Fruit fly (Drosophila melanogaster) whole organism, adult: ENCODE measurements around the gene mRpL2.
A peak's percentile ranks its signal among the peaks of the same experiment; 100 is the strongest.

Experiments
- CG11617 ChIP-seq: fragments of 200-800 bp; sonication (Bioruptor generic); optimal IDR thresholded peaks from 2 replicates; lab custom pipeline; 2017; ENCODE audit warnings: mild to moderate bottlenecking, missing biosample characterization, missing genetic modification reagents, missing genetic modification characterization
- CG12768 ChIP-seq: fragments of 200-800 bp; sonication (Bioruptor generic); optimal IDR thresholded peaks from 2 replicates; lab custom pipeline; 2017; ENCODE audit warnings: missing biosample characterization, missing genetic modification characterization, mild to moderate bottlenecking, moderate library complexity, missing genetic modification reagents
- CG14711 ChIP-seq: fragments of 200-800 bp; sonication (Bioruptor generic); optimal IDR thresholded peaks from 2 replicates; lab custom pipeline; 2018; ENCODE audit warnings: missing biosample characterization, mild to moderate bottlenecking, missing genetic modification characterization, moderate library complexity
- CG1620 ChIP-seq: fragments of 200-800 bp; sonication (Bioruptor generic); optimal IDR thresholded peaks from 2 replicates; lab custom pipeline; 2016; ENCODE audit warnings: missing biosample characterization, missing genetic modification characterization
- CG33017 ChIP-seq: fragments of 200-800 bp; sonication (Bioruptor generic); optimal IDR thresholded peaks from 2 replicates; lab custom pipeline; 2018; ENCODE audit warnings: missing biosample characterization, mild to moderate bottlenecking, missing genetic modification characterization, moderate library complexity
- CG5204 ChIP-seq: fragments of 200-800 bp; sonication (Bioruptor generic); optimal IDR thresholded peaks from 2 replicates; lab custom pipeline; 2016; ENCODE audit warnings: missing biosample characterization, missing genetic modification characterization
- CG7045 ChIP-seq: fragments of 200-800 bp; sonication (Bioruptor generic); optimal IDR thresholded peaks from 2 replicates; lab custom pipeline; 2017; ENCODE audit warnings: missing biosample characterization, mild to moderate bottlenecking, missing genetic modification characterization
- CG7101 ChIP-seq: fragments of 200-800 bp; sonication (Bioruptor generic); optimal IDR thresholded peaks from 2 replicates; lab custom pipeline; 2018; ENCODE audit warnings: missing biosample characterization, mild to moderate bottlenecking, missing genetic modification characterization, moderate library complexity
- Clk ChIP-seq: fragments of 200-800 bp; sonication (Bioruptor generic); optimal IDR thresholded peaks from 2 replicates; lab custom pipeline; 2017; ENCODE audit warnings: missing biosample characterization, missing genetic modification characterization
- Crg-1 ChIP-seq: fragments of 200-800 bp; sonication (Bioruptor generic); optimal IDR thresholded peaks from 2 replicates; lab custom pipeline; 2016; ENCODE audit warnings: missing biosample characterization, missing genetic modification characterization
- Hr96 ChIP-seq: fragments of 200-800 bp; sonication (Bioruptor generic); optimal IDR thresholded peaks from 2 replicates; lab custom pipeline; 2016; ENCODE audit warnings: missing biosample characterization, missing genetic modification characterization
- Mnt ChIP-seq: fragments of 200-800 bp; sonication (Bioruptor generic); optimal IDR thresholded peaks from 2 replicates; lab custom pipeline; 2016; ENCODE audit warnings: missing biosample characterization, mild to moderate bottlenecking, missing genetic modification characterization
- bab1 ChIP-seq: fragments of 200-800 bp; sonication (Bioruptor generic); optimal IDR thresholded peaks from 3 replicates; lab custom pipeline; 2019; ENCODE audit warnings: missing biosample characterization, mild to moderate bottlenecking, missing genetic modification characterization, moderate library complexity
- cic ChIP-seq: fragments of 200-800 bp; sonication (Bioruptor generic); optimal IDR thresholded peaks from 2 replicates; lab custom pipeline; 2017; ENCODE audit warnings: missing biosample characterization, mild to moderate bottlenecking, missing genetic modification characterization, moderate library complexity
- cnc ChIP-seq, 2 experiments: fragments of >200 bp; optimal IDR thresholded peaks; 2 replicates each; lab custom pipeline; 2017
- kay ChIP-seq: fragments of 200-800 bp; sonication (Bioruptor generic); peaks from one replicate; lab custom pipeline; 2016; ENCODE audit warnings: missing biosample characterization, missing genetic modification characterization, borderline replicate concordance
- ovo ChIP-seq: fragments of 200-800 bp; sonication (Bioruptor generic); optimal IDR thresholded peaks from 2 replicates; lab custom pipeline; 2016; ENCODE audit warnings: missing biosample characterization, missing genetic modification characterization
- pad ChIP-seq: fragments of 200-800 bp; sonication (Bioruptor generic); optimal IDR thresholded peaks from 3 replicates; lab custom pipeline; 2017; ENCODE audit warnings: missing biosample characterization, missing genetic modification characterization, mild to moderate bottlenecking, moderate library complexity, missing genetic modification reagents
- tj ChIP-seq: fragments of 200-800 bp; sonication (Bioruptor generic); optimal IDR thresholded peaks from 3 replicates; lab custom pipeline; 2017; ENCODE audit warnings: missing biosample characterization, mild to moderate bottlenecking, missing genetic modification characterization, moderate library complexity
- toe ChIP-seq: fragments of 200-800 bp; sonication (Bioruptor generic); optimal IDR thresholded peaks from 2 replicates; lab custom pipeline; 2016; ENCODE audit warnings: missing biosample characterization, missing genetic modification characterization

The mRpL2 gene

dm6 chr3L:11085810-11086209 is 34.8 kb upstream of the mRpL2 start:
- TF ChIP-seq Crg-1 (no peak), cic (GFP tag; lab: Kevin White, UChicago) (peak; percentile 26), Mnt (GFP tag; lab: Kevin White, UChicago) (peak; percentile 73), ovo (GFP tag; lab: Kevin White, UChicago) (no peak), CG14711 (tag; lab: Kevin White, UChicago) (peak; percentile 7), toe (GFP tag; lab: Kevin White, UChicago) (no peak)

DNA sequence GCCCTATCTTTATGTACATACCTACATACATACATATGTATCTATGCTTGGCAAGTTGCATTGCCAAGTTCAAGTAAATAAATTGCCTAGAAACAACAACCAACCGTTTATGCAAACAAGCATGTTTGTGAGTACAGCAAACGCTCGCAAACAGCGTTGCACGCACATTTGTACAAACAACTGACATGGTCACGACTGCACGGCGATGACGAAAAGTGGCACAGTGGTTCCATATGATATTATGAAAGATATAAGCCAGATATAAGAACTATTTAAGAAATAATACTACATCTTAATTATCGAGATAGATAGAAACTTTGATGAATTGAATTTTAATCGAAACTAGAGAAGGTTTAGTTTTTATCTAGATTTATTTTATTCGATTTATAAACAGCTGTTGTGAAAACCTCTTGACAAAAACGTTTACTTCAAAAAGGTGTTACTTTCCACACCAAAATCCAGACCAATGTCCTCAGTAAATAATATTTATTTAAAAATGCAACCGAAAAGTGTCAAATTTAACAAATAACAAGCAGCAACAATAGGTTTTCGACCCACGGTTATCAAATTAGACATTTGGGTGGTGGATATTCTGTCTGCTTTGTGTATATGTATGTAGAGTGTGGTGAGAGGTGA is 30.7 kb upstream of the mRpL2 start:
- TF ChIP-seq CG7101 (peak; percentile 47), Mnt (GFP tag; lab: Kevin White, UChicago) (no peak), kay (GFP tag; lab: Kevin White, UChicago) (peak; percentile 86), CG11617 (GFP tag; lab: Kevin White, UChicago) (peak; percentile 77), CG14711 (tag; lab: Kevin White, UChicago) (peak; percentile 29), CG12768 (GFP tag; lab: Kevin White, UChicago) (no peak), bab1 (peak; percentile 59), CG7045 (peak; percentile 39), CG5204 (GFP tag; lab: Kevin White, UChicago) (peak; percentile 50), CG33017 (tag; lab: Kevin White, UChicago) (peak; percentile 48), Hr96 (GFP tag; lab: Kevin White, UChicago) (no peak), pad (peak; percentile 15), tj (peak; percentile 63), toe (GFP tag; lab: Kevin White, UChicago) (no peak), cic (GFP tag; lab: Kevin White, UChicago) (no peak), cnc (optimal IDR thresholded peaks at IDR 0.05; lab: Kevin White, UChicago) (no peak)

dm6 chr3L:11091943-11092609 is 28.6 kb upstream of the mRpL2 start:
- TF ChIP-seq Hr96 (GFP tag; lab: Kevin White, UChicago) (peak; percentile 81), CG5204 (GFP tag; lab: Kevin White, UChicago) (peak; percentile 24), pad (peak; percentile 76), bab1 (no peak), tj (peak; percentile 51), Mnt (GFP tag; lab: Kevin White, UChicago) (peak; percentile 70), CG7045 (peak; percentile 56), CG33017 (tag; lab: Kevin White, UChicago) (peak; percentile 50), kay (GFP tag; lab: Kevin White, UChicago) (peak; percentile 6), Crg-1 (peak; percentile 90), CG14711 (tag; lab: Kevin White, UChicago) (peak; percentile 54), Clk (peak; percentile 53), ovo (GFP tag; lab: Kevin White, UChicago) (peak; percentile 7), CG7101 (peak; percentile 78), CG12768 (GFP tag; lab: Kevin White, UChicago) (peak; percentile 82), toe (GFP tag; lab: Kevin White, UChicago) (peak; percentile 75), CG1620 (GFP tag; lab: Kevin White, UChicago) (peak; percentile 79), cnc (optimal IDR thresholded peaks at IDR 0.05; lab: Kevin White, UChicago) (no peak), CG11617 (GFP tag; lab: Kevin White, UChicago) (peak; percentile 63), cic (GFP tag; lab: Kevin White, UChicago) (peak; percentile 82)

DNA sequence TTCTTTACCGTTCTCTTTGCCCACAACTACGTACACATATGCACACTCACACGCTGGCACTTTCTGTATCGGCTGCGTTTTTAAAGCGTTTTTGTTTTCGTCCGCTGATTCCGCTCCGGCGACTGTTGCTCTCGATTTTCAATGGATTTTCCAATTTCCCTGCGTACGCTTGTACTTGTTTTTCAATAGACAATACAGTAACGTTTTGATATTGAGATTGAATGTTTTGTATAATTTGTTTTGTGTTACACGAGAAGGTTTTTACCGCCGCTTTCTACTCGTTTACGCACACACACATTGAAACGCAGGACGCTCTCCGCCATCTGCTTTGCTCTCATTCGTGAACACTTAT is 28.1 kb upstream of the mRpL2 start:
- no peak for TF ChIP-seq Hr96 (GFP tag; lab: Kevin White, UChicago)
- TF ChIP-seq bab1, result no peak
- no peak for TF ChIP-seq toe (GFP tag; lab: Kevin White, UChicago)
- peak; percentile 3 for TF ChIP-seq cic (GFP tag; lab: Kevin White, UChicago)

DNA sequence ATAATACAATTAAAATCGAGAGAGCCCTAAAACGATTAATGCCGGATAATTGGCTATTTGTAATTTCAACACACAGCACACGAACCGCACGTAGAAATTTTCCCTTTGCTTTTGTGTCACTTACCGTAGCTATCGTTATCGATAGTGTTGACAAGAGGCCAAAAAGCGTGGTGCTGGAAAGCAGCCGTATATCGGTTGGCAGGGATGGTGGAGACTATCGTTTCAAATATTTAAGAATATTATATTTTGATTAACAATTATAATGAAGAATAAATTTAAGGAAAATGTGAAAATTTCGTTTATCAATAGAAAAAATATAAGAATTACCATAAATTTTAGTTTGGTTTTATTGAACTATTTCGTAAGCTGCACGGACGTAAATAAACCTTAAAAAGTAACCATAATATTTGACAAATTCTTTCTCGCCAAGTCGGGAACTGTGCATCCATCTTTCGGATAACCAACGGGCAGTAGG is 27.6 kb upstream of the mRpL2 start, which contains the start of gene JIL-1:
Gene JIL-1, minus strand, starts transcription at position 148 of the 475 bp plus-strand sequence.
- TF ChIP-seq kay (GFP tag; lab: Kevin White, UChicago) (peak; percentile 90), toe (GFP tag; lab: Kevin White, UChicago) (peak; percentile 75), CG33017 (tag; lab: Kevin White, UChicago) (peak; percentile 66), bab1 (peak; percentile 80), CG1620 (GFP tag; lab: Kevin White, UChicago) (peak; percentile 83), Crg-1 (peak; percentile 86), Clk (peak; percentile 67), CG11617 (GFP tag; lab: Kevin White, UChicago) (peak; percentile 7), CG12768 (GFP tag; lab: Kevin White, UChicago) (peak; percentile 76), cic (GFP tag; lab: Kevin White, UChicago) (no peak), Mnt (GFP tag; lab: Kevin White, UChicago) (peak; percentile 78), ovo (GFP tag; lab: Kevin White, UChicago) (peak; percentile 57), CG7101 (peak; percentile 82), Hr96 (GFP tag; lab: Kevin White, UChicago) (peak; percentile 73), cnc (optimal IDR thresholded peaks at IDR 0.05; lab: Kevin White, UChicago) (no peak), CG7045 (peak; percentile 55), CG14711 (tag; lab: Kevin White, UChicago) (peak; percentile 47), CG5204 (GFP tag; lab: Kevin White, UChicago) (peak; percentile 69), pad (peak; percentile 75), tj (no peak)
